Fruit fly (Drosophila melanogaster) whole organism, embryonic: Measurements from ENCODE around the gene Polr2F.

ENCODE experiments used
- CG11093 ChIP-seq: fragments of 200-800 bp; sonication (Bioruptor generic); IDR thresholded peaks from 3 replicates; pipeline ENCODE4 v1.3.6; 2022; ENCODE audit warnings: missing biosample characterization, missing genetic modification characterization
- CG11560 ChIP-seq: fragments of 200-800 bp; sonication (Bioruptor generic); IDR thresholded peaks from 3 replicates; pipeline ENCODE4 v1.3.6; 2022; ENCODE audit warnings: missing biosample characterization, missing genetic modification characterization
- CG11695 ChIP-seq: fragments of 200-800 bp; sonication (Bioruptor generic); IDR thresholded peaks from 3 replicates; pipeline ENCODE4 v1.3.6; 2022; ENCODE audit warnings: missing biosample characterization, missing genetic modification characterization
- CG12155 ChIP-seq: fragments of 200-800 bp; sonication (Bioruptor generic); optimal IDR thresholded peaks from 3 replicates; lab custom pipeline; 2016; ENCODE audit warnings: missing biosample characterization, missing genetic modification characterization
- CG12659 ChIP-seq: fragments of 200-800 bp; sonication (Bioruptor generic); optimal IDR thresholded peaks from 3 replicates; lab custom pipeline; 2017; ENCODE audit warnings: mild to moderate bottlenecking, missing biosample characterization, missing genetic modification reagents, missing genetic modification characterization
- CG14014 ChIP-seq: fragments of 200-800 bp; sonication (Bioruptor generic); IDR thresholded peaks from 2 replicates; pipeline ENCODE4 v1.3.6; 2022; ENCODE audit warnings: missing biosample characterization, missing genetic modification characterization
- CG15601 ChIP-seq: fragments of 200-800 bp; sonication (Bioruptor generic); optimal IDR thresholded peaks from 3 replicates; lab custom pipeline; 2019; ENCODE audit warnings: missing biosample characterization, mild to moderate bottlenecking, missing genetic modification characterization, moderate library complexity
- CG1602 ChIP-seq: fragments of 200-800 bp; sonication (Bioruptor generic); optimal IDR thresholded peaks from 3 replicates; lab custom pipeline; 2016; ENCODE audit warnings: missing biosample characterization, missing genetic modification characterization
- CG33557 ChIP-seq: fragments of 200-800 bp; sonication (Bioruptor generic); optimal IDR thresholded peaks from 2 replicates; lab custom pipeline; 2019; ENCODE audit warnings: missing biosample characterization, mild to moderate bottlenecking, missing genetic modification characterization, moderate library complexity
- CG3838 ChIP-seq: fragments of 200-800 bp; sonication (Bioruptor generic); optimal IDR thresholded peaks from 3 replicates; lab custom pipeline; 2016; ENCODE audit warnings: missing biosample characterization, missing genetic modification characterization
- CG4424 ChIP-seq: fragments of 200-800 bp; sonication (Bioruptor generic); optimal IDR thresholded peaks from 3 replicates; lab custom pipeline; 2016; ENCODE audit warnings: missing biosample characterization, missing genetic modification characterization
- CG6813 ChIP-seq: fragments of 200-800 bp; sonication (Bioruptor generic); optimal IDR thresholded peaks from 2 replicates; lab custom pipeline; 2017; ENCODE audit warnings: missing biosample characterization, missing genetic modification characterization, mild to moderate bottlenecking, moderate library complexity, missing genetic modification reagents
- CG9215 ChIP-seq: fragments of 200-800 bp; sonication (Bioruptor generic); IDR thresholded peaks from 2 replicates; pipeline ENCODE4 v1.3.6; 2022; ENCODE audit warnings: missing biosample characterization, missing genetic modification characterization
- CG9797 ChIP-seq: fragments of 200-800 bp; sonication (Bioruptor generic); optimal IDR thresholded peaks from 3 replicates; lab custom pipeline; 2018; ENCODE audit warnings: missing biosample characterization, mild to moderate bottlenecking, missing genetic modification characterization
- D ChIP-seq, 2 experiments: fragments of 200-800 bp in 1 of 2; fragments of >200 bp in 1 of 2; sonication (Bioruptor generic) in 1 of 2; optimal IDR thresholded peaks; 2 replicates in 1 of 2; 3 replicates in 1 of 2; lab custom pipeline; 2017; ENCODE audit warnings: mild to moderate bottlenecking in 1 of 2, missing biosample characterization in 1 of 2, missing genetic modification characterization in 1 of 2, missing genetic modification reagents in 1 of 2
- Deaf1 ChIP-seq: fragments of 200-800 bp; optimal IDR thresholded peaks from 3 replicates; lab custom pipeline; 2019; ENCODE audit warnings: missing biosample characterization, mild to moderate bottlenecking, missing genetic modification characterization, moderate library complexity
- Doc3 ChIP-seq: fragments of 200-800 bp; sonication (Bioruptor generic); IDR thresholded peaks from 3 replicates; pipeline ENCODE4 v1.3.6; 2022; ENCODE audit warnings: missing biosample characterization, missing genetic modification characterization; ENCODE audit not compliant: partially characterized antibody
- Dref ChIP-seq: fragments of 200-800 bp; sonication (Bioruptor generic); IDR thresholded peaks from 2 replicates; pipeline ENCODE4 v1.3.6; 2022; ENCODE audit warnings: missing biosample characterization, missing genetic modification characterization
- Drgx ChIP-seq: fragments of 200-800 bp; sonication (Bioruptor generic); IDR thresholded peaks from 2 replicates; pipeline ENCODE4 v1.3.6; 2022; ENCODE audit warnings: missing biosample characterization, missing genetic modification characterization
- E2f1 ChIP-seq: fragments of 200-800 bp; sonication (Bioruptor generic); IDR thresholded peaks from 2 replicates; pipeline ENCODE4 v1.3.6; 2022; ENCODE audit warnings: missing biosample characterization, missing genetic modification characterization
- Ets97D ChIP-seq: fragments of 200-800 bp; sonication (Bioruptor generic); optimal IDR thresholded peaks from 3 replicates; lab custom pipeline; 2016; ENCODE audit warnings: missing biosample characterization, missing genetic modification characterization
- HLH3B ChIP-seq: fragments of 200-800 bp; sonication (Bioruptor generic); IDR thresholded peaks from 2 replicates; pipeline ENCODE4 v1.3.6; 2022; ENCODE audit warnings: missing biosample characterization, missing genetic modification characterization
- Hey ChIP-seq: fragments of 200-800 bp; sonication (Bioruptor generic); optimal IDR thresholded peaks from 3 replicates; lab custom pipeline; 2018; ENCODE audit warnings: missing biosample characterization, mild to moderate bottlenecking, missing genetic modification characterization
- Lhr ChIP-seq: fragments of 200-800 bp; sonication (Bioruptor generic); optimal IDR thresholded peaks from 3 replicates; lab custom pipeline; 2017; ENCODE audit warnings: mild to moderate bottlenecking, missing biosample characterization, missing genetic modification reagents, missing genetic modification characterization
- Max ChIP-seq: fragments of 200-800 bp; sonication (Bioruptor generic); optimal IDR thresholded peaks from 2 replicates; lab custom pipeline; 2016; ENCODE audit warnings: missing biosample characterization, mild to moderate bottlenecking, missing genetic modification characterization
- Opbp ChIP-seq: fragments of 200-800 bp; sonication (Bioruptor generic); IDR thresholded peaks from 3 replicates; pipeline ENCODE4 v1.3.6; 2022; ENCODE audit warnings: missing biosample characterization, missing genetic modification characterization; ENCODE audit not compliant: partially characterized antibody
- Sin3A ChIP-seq: fragments of >200 bp; optimal IDR thresholded peaks from 2 replicates; lab custom pipeline; 2018
- YL-1 ChIP-seq: fragments of 200-800 bp; sonication (Bioruptor generic); optimal IDR thresholded peaks from 3 replicates; lab custom pipeline; 2017; ENCODE audit warnings: missing biosample characterization, mild to moderate bottlenecking, missing genetic modification characterization
- bbx ChIP-seq: fragments of 200-800 bp; sonication (Bioruptor generic); IDR thresholded peaks from 2 replicates; pipeline ENCODE4 v1.3.6; 2022; ENCODE audit warnings: missing biosample characterization, missing genetic modification characterization; ENCODE audit not compliant: partially characterized antibody
- chinmo ChIP-seq: fragments of 200-800 bp; sonication (Bioruptor generic); IDR thresholded peaks from 4 replicates; pipeline ENCODE4 v1.3.6; 2022; ENCODE audit warnings: missing biosample characterization, missing genetic modification characterization; ENCODE audit not compliant: partially characterized antibody
- dati ChIP-seq: fragments of 200-800 bp; sonication (Bioruptor generic); IDR thresholded peaks from 2 replicates; pipeline ENCODE4 v1.3.6; 2022; ENCODE audit warnings: missing biosample characterization, missing genetic modification characterization
- dm ChIP-seq: fragments of 200-800 bp; sonication (Bioruptor generic); optimal IDR thresholded peaks from 3 replicates; lab custom pipeline; 2016; ENCODE audit warnings: missing biosample characterization, missing genetic modification characterization
- exex ChIP-seq: fragments of 200-800 bp; sonication (Bioruptor generic); optimal IDR thresholded peaks from 4 replicates; lab custom pipeline; 2018; ENCODE audit warnings: missing biosample characterization, mild to moderate bottlenecking, missing genetic modification characterization, moderate library complexity
- gro ChIP-seq: fragments of 200-800 bp; sonication (Bioruptor generic); optimal IDR thresholded peaks from 2 replicates; lab custom pipeline; 2016; ENCODE audit warnings: missing biosample characterization, missing genetic modification characterization
- gt ChIP-seq: fragments of 200-800 bp; sonication (Bioruptor generic); IDR thresholded peaks from 2 replicates; pipeline ENCODE4 v1.3.6; 2022; ENCODE audit warnings: missing biosample characterization, missing genetic modification characterization
- ham ChIP-seq: fragments of 200-800 bp; sonication (Bioruptor generic); IDR thresholded peaks from 2 replicates; pipeline ENCODE4 v1.3.6; 2022; ENCODE audit warnings: missing biosample characterization, missing genetic modification characterization
- jumu ChIP-seq: fragments of 200-800 bp; sonication (Bioruptor generic); optimal IDR thresholded peaks from 3 replicates; lab custom pipeline; 2016; ENCODE audit warnings: missing biosample characterization, missing genetic modification characterization
- lov ChIP-seq, 2 experiments: fragments of 200-800 bp in 1 of 2; fragments of >200 bp in 1 of 2; sonication (Bioruptor generic) in 1 of 2; IDR thresholded peaks in 1 of 2; optimal IDR thresholded peaks in 1 of 2; 2 replicates in 1 of 2; 3 replicates in 1 of 2; pipeline versions ENCODE4 v1.3.6 to Lab custom; 2017 to 2022; ENCODE audit warnings: missing biosample characterization in 1 of 2, missing genetic modification characterization in 1 of 2
- mirr ChIP-seq: fragments of 200-800 bp; sonication (Bioruptor generic); optimal IDR thresholded peaks from 3 replicates; lab custom pipeline; 2018; ENCODE audit warnings: missing biosample characterization, mild to moderate bottlenecking, missing genetic modification characterization
- nerfin-1 ChIP-seq: fragments of 200-800 bp; sonication (Bioruptor generic); optimal IDR thresholded peaks from 3 replicates; lab custom pipeline; 2019; ENCODE audit warnings: missing biosample characterization, mild to moderate bottlenecking, missing genetic modification characterization, moderate library complexity
- nerfin-2 ChIP-seq: fragments of 200-800 bp; sonication (Bioruptor generic); IDR thresholded peaks from 2 replicates; pipeline ENCODE4 v1.3.6; 2022; ENCODE audit warnings: missing biosample characterization, missing genetic modification characterization; ENCODE audit not compliant: partially characterized antibody
- sens ChIP-seq: fragments of 200-800 bp; sonication (Bioruptor generic); peaks from one replicate; lab custom pipeline; 2016; ENCODE audit warnings: missing biosample characterization, missing genetic modification characterization
- sens-2 ChIP-seq: fragments of 200-800 bp; sonication (Bioruptor generic); IDR thresholded peaks from 2 replicates; pipeline ENCODE4 v1.3.6; 2022; ENCODE audit warnings: missing biosample characterization, missing genetic modification characterization
- sna ChIP-seq: fragments of 200-800 bp; sonication (Bioruptor generic); IDR thresholded peaks from 2 replicates; pipeline ENCODE4 v1.3.6; 2022; ENCODE audit warnings: missing biosample characterization, missing genetic modification characterization; ENCODE audit not compliant: partially characterized antibody
- tna ChIP-seq: fragments of 200-800 bp; sonication (Bioruptor generic); IDR thresholded peaks from 2 replicates; pipeline ENCODE4 v1.3.6; 2022; ENCODE audit warnings: missing biosample characterization, missing genetic modification characterization; ENCODE audit not compliant: partially characterized antibody
- trem ChIP-seq: fragments of 200-800 bp; optimal IDR thresholded peaks from 3 replicates; lab custom pipeline; 2019; ENCODE audit warnings: missing biosample characterization, mild to moderate bottlenecking, missing genetic modification characterization, moderate library complexity
- tup ChIP-seq: fragments of 200-800 bp; sonication (Bioruptor generic); optimal IDR thresholded peaks from 2 replicates; lab custom pipeline; 2016; ENCODE audit warnings: missing biosample characterization, mild to moderate bottlenecking, missing genetic modification characterization, moderate library complexity
- vvl ChIP-seq: fragments of 200-800 bp; sonication (Bioruptor generic); IDR thresholded peaks from 2 replicates; pipeline ENCODE4 v1.3.6; 2022; ENCODE audit warnings: missing biosample characterization, missing genetic modification characterization
- wdn ChIP-seq: fragments of 200-800 bp; sonication (Bioruptor generic); IDR thresholded peaks from 2 replicates; pipeline ENCODE4 v1.3.6; 2022; ENCODE audit warnings: missing biosample characterization, missing genetic modification characterization
- yki ChIP-seq: fragments of >200 bp; optimal IDR thresholded peaks from 3 replicates; lab custom pipeline; 2018

Gene Polr2F

DNA sequence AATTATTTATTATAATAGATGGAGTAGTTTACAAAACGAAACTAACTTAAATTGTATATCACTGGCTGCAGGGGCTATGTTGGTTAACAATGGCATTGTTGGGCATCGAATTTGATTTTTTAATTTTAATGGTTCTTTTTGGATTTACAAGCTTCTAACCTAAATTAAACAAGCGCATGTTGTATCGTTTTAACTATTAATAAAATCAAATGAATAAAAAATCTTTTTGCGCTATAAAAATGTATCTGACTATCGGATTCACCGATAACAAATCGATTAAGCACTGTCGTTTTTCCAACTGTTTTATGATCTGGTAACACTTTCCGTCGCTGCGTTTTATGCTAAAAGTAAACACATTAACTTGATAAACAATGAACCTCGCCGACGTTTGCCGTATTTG is 3.1 kb downstream of the Polr2F start, which contains the start of the genes hd and CG14667:
hd (minus strand) TSS at position 243 of the 400 bp plus-strand sequence.
CG14667 (plus strand) TSS at position 303 of the 400 bp plus-strand sequence.
- 0 out of 3 replicates have a peak, but pooled peaks have one; percentile 4 for TF ChIP-seq Opbp
- no peak for TF ChIP-seq gro (GFP tag; lab: Kevin White, UChicago)
- TF ChIP-seq Doc3 = peak; percentile 54; the same call in 1 of the 3 replicates
- peak; percentile 29 for TF ChIP-seq Max (GFP tag; lab: Kevin White, UChicago)
- no peak for TF ChIP-seq CG11093 (GFP tag; lab: Robert Waterston, UW)
- peak; percentile 71 for TF ChIP-seq YL-1 (GFP tag; lab: Kevin White, UChicago)
- TF ChIP-seq lov (optimal IDR thresholded peaks at IDR 0.05; lab: Kevin White, UChicago) = no peak
- no peak for TF ChIP-seq lov (GFP tag; IDR thresholded peaks at IDR 0.05; lab: Robert Waterston, UW)
- TF ChIP-seq mirr = no peak
- peak; percentile 23 for TF ChIP-seq Ets97D (GFP tag; lab: Kevin White, UChicago)
- TF ChIP-seq tup (GFP tag; lab: Kevin White, UChicago) = no peak
- TF ChIP-seq CG1602 (GFP tag; lab: Kevin White, UChicago) = no peak
- no peak for TF ChIP-seq HLH3B (GFP tag; lab: Robert Waterston, UW)
- no peak for TF ChIP-seq Drgx (GFP tag; lab: Robert Waterston, UW)
- peak; percentile 80 for TF ChIP-seq Dref
- TF ChIP-seq sna (GFP tag; lab: Robert Waterston, UW) = peak; percentile 66; the same call in 1 of the 2 replicates
- peak; percentile 5 for TF ChIP-seq Lhr (GFP tag; lab: Kevin White, UChicago)
- peak; percentile 17 for TF ChIP-seq CG12155 (GFP tag; lab: Kevin White, UChicago)
- no peak for TF ChIP-seq Hey (tag; lab: Kevin White, UChicago)
- TF ChIP-seq nerfin-2 (GFP tag; lab: Robert Waterston, UW) = peak; percentile 42; the same call in 1 of the 2 replicates
- peak; percentile 26; the same call in 1 of the 2 replicates for TF ChIP-seq bbx
- TF ChIP-seq Deaf1 (tag; lab: Kevin White, UChicago) = no peak
- peak; percentile 84 for TF ChIP-seq sens (GFP tag; lab: Kevin White, UChicago)
- TF ChIP-seq trem = peak; percentile 64
- no peak for TF ChIP-seq dm (GFP tag; lab: Kevin White, UChicago)
- no peak for TF ChIP-seq ham (GFP tag; lab: Robert Waterston, UW)
- no peak for TF ChIP-seq gt (GFP tag; lab: Robert Waterston, UW)
- TF ChIP-seq wdn (GFP tag; lab: Robert Waterston, UW) = no peak
- TF ChIP-seq CG14014 (GFP tag; lab: Robert Waterston, UW) = no peak
- TF ChIP-seq CG4424 (GFP tag; lab: Kevin White, UChicago) = no peak
- no peak for TF ChIP-seq CG6813 (GFP tag; lab: Kevin White, UChicago)
- no peak for TF ChIP-seq yki
- peak; percentile 23; the same call in 1 of the 2 replicates for TF ChIP-seq tna (GFP tag; lab: Robert Waterston, UW)
- TF ChIP-seq CG11695 (GFP tag; lab: Robert Waterston, UW) = 0 out of 3 replicates have a peak, but pooled peaks have one; percentile 8
- peak; percentile 53 for TF ChIP-seq CG9797 (GFP tag; lab: Kevin White, UChicago)
- no peak for TF ChIP-seq CG3838 (GFP tag; lab: Kevin White, UChicago)
- TF ChIP-seq CG9215 (GFP tag; lab: Robert Waterston, UW) = no peak
- TF ChIP-seq sens-2 = no peak
- peak; percentile 43 for TF ChIP-seq CG12659 (GFP tag; lab: Kevin White, UChicago)
- TF ChIP-seq vvl (GFP tag; lab: Robert Waterston, UW) = 0 out of 2 replicates have a peak, but pooled peaks have one; percentile 20
- peak; percentile 30 for TF ChIP-seq exex
- peak; percentile 33 for TF ChIP-seq Sin3A (lab: Kevin White, UChicago)
- TF ChIP-seq dati (GFP tag; lab: Robert Waterston, UW) = no peak
- no peak for TF ChIP-seq nerfin-1 (tag; lab: Kevin White, UChicago)
- 0 out of 4 replicates have a peak, but pooled peaks have one; percentile 45 for TF ChIP-seq chinmo (GFP tag; lab: Robert Waterston, UW)
- peak; percentile 9 for TF ChIP-seq CG33557 (GFP tag; lab: Kevin White, UChicago)
- TF ChIP-seq jumu = no peak
- no peak for TF ChIP-seq E2f1 (GFP tag; lab: Robert Waterston, UW)
- TF ChIP-seq CG15601 (tag; lab: Kevin White, UChicago) = peak; percentile 31
- no peak for TF ChIP-seq D (optimal IDR thresholded peaks at IDR 0.05; lab: Kevin White, UChicago)
- TF ChIP-seq D (GFP tag; optimal IDR thresholded peaks at IDR 0.05; lab: Kevin White, UChicago) = no peak
- TF ChIP-seq CG11560 (tag; lab: Robert Waterston, UW) = peak; percentile 55; the same call in 1 of the 3 replicates
